Fruit fly (Drosophila melanogaster) whole organism, embryonic: ENCODE results near the gene CG10793.

Source experiments
- Abd-B ChIP-seq: fragments of 200-800 bp; sonication (Bioruptor generic); optimal IDR thresholded peaks from 2 replicates; lab custom pipeline; 2018; ENCODE audit warnings: missing biosample characterization, mild to moderate bottlenecking, missing genetic modification characterization, moderate library complexity
- Aef1 ChIP-seq: fragments of 200-800 bp; sonication (Bioruptor generic); IDR thresholded peaks from 3 replicates; pipeline ENCODE4 v1.3.6; 2022; ENCODE audit warnings: missing biosample characterization, missing genetic modification characterization
- CG1024 ChIP-seq: fragments of 200-800 bp; sonication (Bioruptor generic); IDR thresholded peaks from 2 replicates; pipeline ENCODE4 v1.3.6; 2022; ENCODE audit warnings: missing biosample characterization, missing genetic modification characterization
- CG10959 ChIP-seq: fragments of 200-800 bp; sonication (Bioruptor generic); IDR thresholded peaks from 2 replicates; pipeline ENCODE4 v1.3.6; 2022; ENCODE audit warnings: missing biosample characterization, missing genetic modification characterization
- CG12391 ChIP-seq: fragments of 200-800 bp; sonication (Bioruptor generic); optimal IDR thresholded peaks from 3 replicates; lab custom pipeline; 2018; ENCODE audit warnings: missing biosample characterization, mild to moderate bottlenecking, missing genetic modification characterization, moderate library complexity
- CG12659 ChIP-seq: fragments of 200-800 bp; sonication (Bioruptor generic); optimal IDR thresholded peaks from 3 replicates; lab custom pipeline; 2017; ENCODE audit warnings: mild to moderate bottlenecking, missing biosample characterization, missing genetic modification reagents, missing genetic modification characterization
- CG12942 ChIP-seq: fragments of 200-800 bp; sonication (Bioruptor generic); optimal IDR thresholded peaks from 3 replicates; lab custom pipeline; 2016; ENCODE audit warnings: missing biosample characterization, missing genetic modification characterization
- CG13287 ChIP-seq: fragments of 200-800 bp; sonication (Bioruptor generic); IDR thresholded peaks from 2 replicates; pipeline ENCODE4 v1.3.6; 2022; ENCODE audit warnings: missing biosample characterization, missing genetic modification characterization; ENCODE audit not compliant: partially characterized antibody
- CG13894 ChIP-seq: fragments of 200-800 bp; sonication (Bioruptor generic); optimal IDR thresholded peaks from 3 replicates; lab custom pipeline; 2018; ENCODE audit warnings: missing biosample characterization, mild to moderate bottlenecking, missing genetic modification characterization, moderate library complexity
- CG15073 ChIP-seq: fragments of 200-800 bp; sonication (Bioruptor generic); optimal IDR thresholded peaks from 2 replicates; lab custom pipeline; 2016; ENCODE audit warnings: missing biosample characterization, missing genetic modification characterization
- CG16779 ChIP-seq: fragments of 200-800 bp; sonication (Bioruptor generic); IDR thresholded peaks from 2 replicates; pipeline ENCODE4 v1.3.6; 2022; ENCODE audit warnings: missing biosample characterization, missing genetic modification characterization
- CG16813 ChIP-seq: fragments of 200-800 bp; sonication (Bioruptor generic); IDR thresholded peaks from 3 replicates; pipeline ENCODE4 v1.3.6; 2022; ENCODE audit warnings: missing biosample characterization, missing genetic modification characterization; ENCODE audit not compliant: partially characterized antibody
- CG17359 ChIP-seq: fragments of 200-800 bp; sonication (Bioruptor generic); optimal IDR thresholded peaks from 3 replicates; lab custom pipeline; 2018; ENCODE audit warnings: missing biosample characterization, mild to moderate bottlenecking, missing genetic modification characterization, moderate library complexity
- CG1792 ChIP-seq: fragments of 200-800 bp; sonication (Bioruptor generic); optimal IDR thresholded peaks from 2 replicates; lab custom pipeline; 2016; ENCODE audit warnings: missing biosample characterization, missing genetic modification characterization
- CG18619 ChIP-seq: fragments of 200-800 bp; sonication (Bioruptor generic); optimal IDR thresholded peaks from 3 replicates; lab custom pipeline; 2017; ENCODE audit warnings: missing biosample characterization, mild to moderate bottlenecking, missing genetic modification characterization
- CG18764 ChIP-seq: fragments of 200-800 bp; sonication (Bioruptor generic); optimal IDR thresholded peaks from 3 replicates; lab custom pipeline; 2016; ENCODE audit warnings: missing biosample characterization, missing genetic modification characterization
- CG2202 ChIP-seq: fragments of 200-800 bp; sonication (Bioruptor generic); optimal IDR thresholded peaks from 2 replicates; lab custom pipeline; 2018; ENCODE audit warnings: missing biosample characterization, mild to moderate bottlenecking, missing genetic modification characterization
- CG3995 ChIP-seq: fragments of 200-800 bp; sonication (Bioruptor generic); optimal IDR thresholded peaks from 3 replicates; lab custom pipeline; 2016; ENCODE audit warnings: missing biosample characterization, missing genetic modification characterization
- CG4328 ChIP-seq: fragments of 200-800 bp; sonication (Bioruptor generic); optimal IDR thresholded peaks from 3 replicates; lab custom pipeline; 2017; ENCODE audit warnings: missing biosample characterization, missing genetic modification reagents, missing genetic modification characterization
- CG4617 ChIP-seq: fragments of 200-800 bp; sonication (Bioruptor generic); optimal IDR thresholded peaks from 3 replicates; lab custom pipeline; 2016; ENCODE audit warnings: missing biosample characterization, missing genetic modification characterization, borderline replicate concordance
- CG6272 ChIP-seq: fragments of 200-800 bp; sonication (Bioruptor generic); IDR thresholded peaks from 2 replicates; pipeline ENCODE4 v1.3.6; 2022; ENCODE audit warnings: missing biosample characterization, missing genetic modification characterization
- Chrac-16 ChIP-seq: fragments of 200-800 bp; sonication (Bioruptor generic); optimal IDR thresholded peaks from 3 replicates; lab custom pipeline; 2016; ENCODE audit warnings: missing biosample characterization, missing genetic modification characterization
- D ChIP-seq, 2 experiments: fragments of 200-800 bp in 1 of 2; fragments of >200 bp in 1 of 2; sonication (Bioruptor generic) in 1 of 2; optimal IDR thresholded peaks; 2 replicates in 1 of 2; 3 replicates in 1 of 2; lab custom pipeline; 2017; ENCODE audit warnings: mild to moderate bottlenecking in 1 of 2, missing biosample characterization in 1 of 2, missing genetic modification characterization in 1 of 2, missing genetic modification reagents in 1 of 2
- Fer3 ChIP-seq: fragments of 200-800 bp; sonication (Bioruptor generic); optimal IDR thresholded peaks from 2 replicates; lab custom pipeline; 2018; ENCODE audit warnings: missing biosample characterization, mild to moderate bottlenecking, missing genetic modification characterization, moderate library complexity
- Hr51 ChIP-seq, 2 experiments: fragments of 200-800 bp; sonication (Bioruptor generic); optimal IDR thresholded peaks; 2 replicates in 1 of 2; 3 replicates in 1 of 2; lab custom pipeline; 2016 to 2018; ENCODE audit warnings: missing biosample characterization in 2 of 2, missing genetic modification characterization in 2 of 2, mild to moderate bottlenecking in 1 of 2, moderate library complexity in 1 of 2
- Lim3 ChIP-seq: fragments of 200-800 bp; sonication (Bioruptor generic); IDR thresholded peaks from 2 replicates; pipeline ENCODE4 v1.3.6; 2022; ENCODE audit warnings: missing biosample characterization, missing genetic modification characterization
- PHDP ChIP-seq: fragments of 200-800 bp; sonication (Bioruptor generic); optimal IDR thresholded peaks from 3 replicates; lab custom pipeline; 2018; ENCODE audit warnings: missing biosample characterization, mild to moderate bottlenecking, missing genetic modification characterization, moderate library complexity
- Ravus ChIP-seq: fragments of 200-800 bp; sonication (Bioruptor generic); IDR thresholded peaks from 2 replicates; pipeline ENCODE4 v1.3.6; 2022; ENCODE audit warnings: missing biosample characterization, missing genetic modification characterization
- Scr ChIP-seq: fragments of 200-800 bp; sonication (Bioruptor generic); IDR thresholded peaks from 2 replicates; pipeline ENCODE4 v1.3.6; 2022; ENCODE audit warnings: missing biosample characterization, missing genetic modification characterization; ENCODE audit not compliant: partially characterized antibody
- Sry-δ ChIP-seq: fragments of 200-800 bp; sonication (Bioruptor generic); optimal IDR thresholded peaks from 2 replicates; lab custom pipeline; 2016; ENCODE audit warnings: missing biosample characterization, missing genetic modification characterization
- Taf1 ChIP-seq: fragments of 200-800 bp; sonication (Bioruptor generic); IDR thresholded peaks from 2 replicates; pipeline ENCODE4 v1.3.6; 2022; ENCODE audit warnings: missing biosample characterization, missing genetic modification characterization
- caup ChIP-seq: fragments of 200-800 bp; sonication (Bioruptor generic); optimal IDR thresholded peaks from 3 replicates; lab custom pipeline; 2017; ENCODE audit warnings: missing biosample characterization, mild to moderate bottlenecking, missing genetic modification characterization, moderate library complexity; ENCODE audit not compliant: severe bottlenecking
- chinmo ChIP-seq: fragments of 200-800 bp; sonication (Bioruptor generic); IDR thresholded peaks from 4 replicates; pipeline ENCODE4 v1.3.6; 2022; ENCODE audit warnings: missing biosample characterization, missing genetic modification characterization; ENCODE audit not compliant: partially characterized antibody
- da ChIP-seq: fragments of 200-800 bp; sonication (Bioruptor generic); optimal IDR thresholded peaks from 2 replicates; lab custom pipeline; 2016; ENCODE audit warnings: missing biosample characterization, missing genetic modification characterization
- eyg ChIP-seq: fragments of 200-800 bp; sonication (Bioruptor generic); optimal IDR thresholded peaks from 3 replicates; lab custom pipeline; 2016; ENCODE audit warnings: missing biosample characterization, missing genetic modification characterization
- fd96Cb ChIP-seq: fragments of 200-800 bp; sonication (Bioruptor generic); optimal IDR thresholded peaks from 2 replicates; lab custom pipeline; 2018; ENCODE audit warnings: missing biosample characterization, mild to moderate bottlenecking, missing genetic modification characterization, moderate library complexity
- fru ChIP-seq: fragments of >200 bp; optimal IDR thresholded peaks from 2 replicates; lab custom pipeline; 2017
- grau ChIP-seq: fragments of 200-800 bp; optimal IDR thresholded peaks from 3 replicates; lab custom pipeline; 2019; ENCODE audit warnings: missing biosample characterization, mild to moderate bottlenecking, missing genetic modification characterization, moderate library complexity
- gsb-n ChIP-seq: fragments of 200-800 bp; sonication (Bioruptor generic); optimal IDR thresholded peaks from 3 replicates; lab custom pipeline; 2018; ENCODE audit warnings: missing biosample characterization, mild to moderate bottlenecking, missing genetic modification characterization
- lab ChIP-seq: fragments of 200-800 bp; sonication (Bioruptor generic); optimal IDR thresholded peaks from 3 replicates; lab custom pipeline; 2017; ENCODE audit warnings: missing biosample characterization, missing genetic modification characterization, mild to moderate bottlenecking, moderate library complexity, missing genetic modification reagents
- lilli ChIP-seq: fragments of 200-800 bp; sonication (Bioruptor generic); optimal IDR thresholded peaks from 3 replicates; lab custom pipeline; 2016; ENCODE audit warnings: missing biosample characterization, missing genetic modification characterization
- maf-S ChIP-seq: fragments of 200-800 bp; sonication (Bioruptor generic); optimal IDR thresholded peaks from 2 replicates; lab custom pipeline; 2016; ENCODE audit warnings: missing biosample characterization, missing genetic modification characterization
- mld ChIP-seq: fragments of 200-800 bp; sonication (Bioruptor generic); IDR thresholded peaks from 3 replicates; pipeline ENCODE4 v1.3.6; 2022; ENCODE audit warnings: missing biosample characterization, missing genetic modification characterization; ENCODE audit not compliant: partially characterized antibody
- ro ChIP-seq: fragments of 200-800 bp; sonication (Bioruptor generic); IDR thresholded peaks from 2 replicates; pipeline ENCODE4 v1.3.6; 2022; ENCODE audit warnings: missing biosample characterization, missing genetic modification characterization
- scrt ChIP-seq: fragments of 200-800 bp; sonication (Bioruptor generic); optimal IDR thresholded peaks from 2 replicates; lab custom pipeline; 2018; ENCODE audit warnings: missing biosample characterization, mild to moderate bottlenecking, missing genetic modification characterization, moderate library complexity
- stc ChIP-seq: fragments of 200-800 bp; sonication (Bioruptor generic); IDR thresholded peaks from 2 replicates; pipeline ENCODE4 v1.3.6; 2022; ENCODE audit warnings: missing biosample characterization, missing genetic modification characterization
- stwl ChIP-seq: fragments of 200-800 bp; sonication (Bioruptor generic); optimal IDR thresholded peaks from 3 replicates; lab custom pipeline; 2018; ENCODE audit warnings: missing biosample characterization, mild to moderate bottlenecking, missing genetic modification characterization, moderate library complexity
- unc-4 ChIP-seq: fragments of 200-800 bp; sonication (Bioruptor generic); IDR thresholded peaks from 2 replicates; pipeline ENCODE4 v1.3.6; 2022; ENCODE audit warnings: missing biosample characterization, missing genetic modification characterization; ENCODE audit not compliant: partially characterized antibody
- z ChIP-seq: fragments of 200-800 bp; sonication (Bioruptor generic); IDR thresholded peaks from 3 replicates; pipeline ENCODE4 v1.3.6; 2022; ENCODE audit warnings: missing biosample characterization, missing genetic modification characterization

CG10793 gene

DNA sequence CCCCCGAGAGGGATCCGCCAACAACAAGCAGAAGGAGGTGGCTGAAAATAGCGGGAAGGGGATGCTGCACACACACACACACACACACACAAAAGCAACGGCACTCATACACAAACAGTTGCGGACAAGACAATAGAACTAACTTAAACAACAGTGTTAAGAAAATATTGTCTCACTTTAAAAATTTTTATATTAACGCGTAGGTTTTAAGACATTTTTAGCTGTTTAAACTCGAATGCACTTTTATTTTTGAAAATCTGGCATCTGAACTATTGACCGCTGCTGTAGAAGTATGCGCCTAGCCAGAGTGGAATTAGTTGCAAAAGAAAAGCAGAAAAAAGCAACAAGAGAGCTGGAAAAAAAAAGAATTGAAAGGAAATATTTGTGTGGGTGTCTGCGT, 5.4 kb downstream of the CG10793 start (continued):
- TF ChIP-seq Ravus (GFP tag; lab: Robert Waterston, UW): no peak
- peak; percentile 76 for TF ChIP-seq CG6272 (GFP tag; lab: Robert Waterston, UW)
- peak; percentile 81 for TF ChIP-seq CG17359 (tag; lab: Kevin White, UChicago)
- peak; percentile 92 for TF ChIP-seq CG13894 (tag; lab: Kevin White, UChicago)
- peak; percentile 41; the same call in 1 of the 2 replicates for TF ChIP-seq ro (GFP tag; lab: Robert Waterston, UW)
- peak; percentile 43 for TF ChIP-seq eyg
- TF ChIP-seq lab: peak; percentile 92
- peak; percentile 2 for TF ChIP-seq CG3995 (GFP tag; lab: Kevin White, UChicago)
- TF ChIP-seq unc-4 (GFP tag; lab: Robert Waterston, UW): no peak
- peak; percentile 40 for TF ChIP-seq CG1792 (GFP tag; lab: Kevin White, UChicago)
- no peak for TF ChIP-seq fru (lab: Kevin White, UChicago)
- TF ChIP-seq scrt (GFP tag; lab: Kevin White, UChicago): peak; percentile 89
- peak; percentile 18 for TF ChIP-seq CG4617 (GFP tag; lab: Kevin White, UChicago)
- TF ChIP-seq Scr (GFP tag; lab: Robert Waterston, UW): no peak
- TF ChIP-seq Sry-δ (GFP tag; lab: Kevin White, UChicago): peak; percentile 31
- peak; percentile 81 for TF ChIP-seq CG12659 (GFP tag; lab: Kevin White, UChicago)
- peak; percentile 82 for TF ChIP-seq Chrac-16 (GFP tag; lab: Kevin White, UChicago)
- TF ChIP-seq Hr51 (GFP tag; optimal IDR thresholded peaks at IDR 0.05; lab: Kevin White, UChicago): peak; percentile 57 to 90
- peak; percentile 85 for TF ChIP-seq caup (GFP tag; lab: Kevin White, UChicago)
- peak; percentile 88 for TF ChIP-seq fd96Cb
- TF ChIP-seq CG1024 (GFP tag; lab: Robert Waterston, UW): peak; percentile 35; the same call in 1 of the 2 replicates
- TF ChIP-seq mld (GFP tag; lab: Robert Waterston, UW): no peak
- TF ChIP-seq stwl (tag; lab: Kevin White, UChicago): no peak
- TF ChIP-seq grau: peak; percentile 84
- TF ChIP-seq gsb-n (tag; lab: Kevin White, UChicago): peak; percentile 73
- peak; percentile 87 for TF ChIP-seq stc (GFP tag; lab: Robert Waterston, UW)
- TF ChIP-seq Taf1 (GFP tag; lab: Robert Waterston, UW): peak; percentile 64; the same call in 1 of the 2 replicates
- peak; percentile 66 for TF ChIP-seq CG2202
- TF ChIP-seq lilli: peak; percentile 82
- TF ChIP-seq CG12391 (tag; lab: Kevin White, UChicago): peak; percentile 88
- no peak for TF ChIP-seq Lim3 (GFP tag; lab: Robert Waterston, UW)
- TF ChIP-seq Abd-B (GFP tag; lab: Kevin White, UChicago): peak; percentile 78
- peak; percentile 77 for TF ChIP-seq maf-S (GFP tag; lab: Kevin White, UChicago)
- TF ChIP-seq CG13287 (GFP tag; lab: Robert Waterston, UW): no peak
- TF ChIP-seq Fer3 (tag; lab: Kevin White, UChicago): peak; percentile 78
- no peak for TF ChIP-seq CG16813 (GFP tag; lab: Robert Waterston, UW)
- peak; percentile 79 for TF ChIP-seq CG18619 (GFP tag; lab: Kevin White, UChicago)
- TF ChIP-seq CG4328 (GFP tag; lab: Kevin White, UChicago): peak; percentile 54
- peak; percentile 63; the same call in 2 of the 3 replicates for TF ChIP-seq Aef1
- 0 out of 2 replicates have a peak, but pooled peaks have one; percentile 8 for TF ChIP-seq CG16779 (GFP tag; lab: Robert Waterston, UW)
- peak; percentile 58 for TF ChIP-seq CG10959 (GFP tag; lab: Robert Waterston, UW)
- 0 out of 3 replicates have a peak, but pooled peaks have one; percentile 48 for TF ChIP-seq z (GFP tag; lab: Robert Waterston, UW)
- TF ChIP-seq PHDP (tag; lab: Kevin White, UChicago): peak; percentile 87
- TF ChIP-seq chinmo (GFP tag; lab: Robert Waterston, UW): no peak
- TF ChIP-seq CG15073 (GFP tag; lab: Kevin White, UChicago): peak; percentile 8
- no peak for TF ChIP-seq D (optimal IDR thresholded peaks at IDR 0.05; lab: Kevin White, UChicago)
- TF ChIP-seq D (GFP tag; optimal IDR thresholded peaks at IDR 0.05; lab: Kevin White, UChicago): peak; percentile 61
- peak; percentile 51 for TF ChIP-seq da (GFP tag; lab: Kevin White, UChicago)
- TF ChIP-seq CG12942: peak; percentile 51
- TF ChIP-seq CG18764: peak; percentile 35
